Fruit fly (Drosophila melanogaster) whole organism, embryonic: ENCODE results near the gene alpha-Man-Ia.

Experiments used
- ATbp ChIP-seq: fragments of 200-800 bp; sonication (Bioruptor generic); optimal IDR thresholded peaks from 2 replicates; lab custom pipeline; 2017; ENCODE audit warnings: missing biosample characterization, mild to moderate bottlenecking, missing genetic modification characterization, missing genetic modification reagents
- Blimp-1 ChIP-seq: fragments of 200-800 bp; sonication (Bioruptor generic); optimal IDR thresholded peaks from 3 replicates; lab custom pipeline; 2018; ENCODE audit warnings: missing biosample characterization, missing genetic modification characterization, mild to moderate bottlenecking, moderate library complexity, missing genetic modification reagents
- CG11085 ChIP-seq: fragments of 200-800 bp; sonication (Bioruptor generic); IDR thresholded peaks from 2 replicates; pipeline ENCODE4 v1.3.6; 2022; ENCODE audit warnings: missing biosample characterization, missing genetic modification characterization
- CG11247 ChIP-seq: fragments of 200-800 bp; sonication (Bioruptor generic); IDR thresholded peaks from 2 replicates; pipeline ENCODE4 v1.3.6; 2022; ENCODE audit warnings: missing biosample characterization, missing genetic modification characterization
- CG12104 ChIP-seq: fragments of 200-800 bp; sonication (Bioruptor generic); optimal IDR thresholded peaks from 3 replicates; lab custom pipeline; 2016; ENCODE audit warnings: missing biosample characterization, missing genetic modification characterization
- CG12744 ChIP-seq: fragments of 200-800 bp; sonication (Bioruptor generic); optimal IDR thresholded peaks from 2 replicates; lab custom pipeline; 2016; ENCODE audit warnings: missing biosample characterization, missing genetic modification characterization
- CG17802 ChIP-seq: fragments of 200-800 bp; sonication (Bioruptor generic); optimal IDR thresholded peaks from 2 replicates; lab custom pipeline; 2018; ENCODE audit warnings: missing biosample characterization, mild to moderate bottlenecking, missing genetic modification characterization, moderate library complexity
- CG18011 ChIP-seq: fragments of 200-800 bp; sonication (Bioruptor generic); optimal IDR thresholded peaks from 2 replicates; lab custom pipeline; 2017; ENCODE audit warnings: missing biosample characterization, missing genetic modification characterization, mild to moderate bottlenecking, moderate library complexity, missing genotype
- CG18764 ChIP-seq: fragments of 200-800 bp; sonication (Bioruptor generic); optimal IDR thresholded peaks from 3 replicates; lab custom pipeline; 2016; ENCODE audit warnings: missing biosample characterization, missing genetic modification characterization
- CG2875 ChIP-seq: fragments of 200-800 bp; sonication (Bioruptor generic); optimal IDR thresholded peaks from 2 replicates; lab custom pipeline; 2017; ENCODE audit warnings: missing biosample characterization, mild to moderate bottlenecking, missing genetic modification characterization, missing genetic modification reagents
- CG30020 ChIP-seq: fragments of 200-800 bp; optimal IDR thresholded peaks from 2 replicates; lab custom pipeline; 2019; ENCODE audit warnings: missing biosample characterization, mild to moderate bottlenecking, missing genetic modification characterization, moderate library complexity
- CG4730 ChIP-seq: fragments of 200-800 bp; sonication (Bioruptor generic); IDR thresholded peaks from 2 replicates; pipeline ENCODE4 v1.3.6; 2022; ENCODE audit warnings: missing biosample characterization, missing genetic modification characterization
- CG6254 ChIP-seq: fragments of 200-800 bp; sonication (Bioruptor generic); optimal IDR thresholded peaks from 3 replicates; lab custom pipeline; 2017; ENCODE audit warnings: mild to moderate bottlenecking, missing biosample characterization, missing genetic modification reagents, missing genetic modification characterization
- CG7271 ChIP-seq: fragments of 200-800 bp; sonication (Bioruptor generic); optimal IDR thresholded peaks from 2 replicates; lab custom pipeline; 2018; ENCODE audit warnings: missing biosample characterization, mild to moderate bottlenecking, missing genetic modification characterization, moderate library complexity
- CG7372 ChIP-seq: fragments of 200-800 bp; sonication (Bioruptor generic); IDR thresholded peaks from 2 replicates; pipeline ENCODE4 v1.3.6; 2022; ENCODE audit warnings: missing biosample characterization, missing genetic modification characterization
- CrebB ChIP-seq: fragments of 200-800 bp; sonication (Bioruptor generic); optimal IDR thresholded peaks from 3 replicates; lab custom pipeline; 2018; ENCODE audit warnings: missing biosample characterization, mild to moderate bottlenecking, missing genetic modification characterization
- Dad ChIP-seq: fragments of 200-800 bp; sonication (Bioruptor generic); optimal IDR thresholded peaks from 3 replicates; lab custom pipeline; 2016; ENCODE audit warnings: missing biosample characterization, missing genetic modification characterization
- Dref ChIP-seq: fragments of 200-800 bp; sonication (Bioruptor generic); IDR thresholded peaks from 2 replicates; pipeline ENCODE4 v1.3.6; 2022; ENCODE audit warnings: missing biosample characterization, missing genetic modification characterization
- Ets65A ChIP-seq: fragments of 200-800 bp; sonication (Bioruptor generic); peaks from one replicate; lab custom pipeline; 2016; ENCODE audit warnings: missing biosample characterization, missing genetic modification characterization
- Hey ChIP-seq: fragments of 200-800 bp; sonication (Bioruptor generic); optimal IDR thresholded peaks from 3 replicates; lab custom pipeline; 2018; ENCODE audit warnings: missing biosample characterization, mild to moderate bottlenecking, missing genetic modification characterization
- NK7.1 ChIP-seq: fragments of 200-800 bp; sonication (Bioruptor generic); optimal IDR thresholded peaks from 3 replicates; lab custom pipeline; 2016; ENCODE audit warnings: missing biosample characterization, missing genetic modification characterization
- Pdp1 ChIP-seq, 2 experiments: fragments of 200-800 bp; sonication (Bioruptor generic); optimal IDR thresholded peaks; 3 replicates each; lab custom pipeline; 2016; ENCODE audit warnings: missing biosample characterization in 2 of 2, missing genetic modification characterization in 2 of 2, mild to moderate bottlenecking in 1 of 2, moderate library complexity in 1 of 2
- Side ChIP-seq: fragments of 200-800 bp; sonication (Bioruptor generic); optimal IDR thresholded peaks from 2 replicates; lab custom pipeline; 2016; ENCODE audit warnings: missing biosample characterization, missing genetic modification characterization
- Sox100B ChIP-seq: fragments of 200-800 bp; sonication (Bioruptor generic); optimal IDR thresholded peaks from 3 replicates; lab custom pipeline; 2018; ENCODE audit warnings: missing biosample characterization, mild to moderate bottlenecking, missing genetic modification characterization
- Ssrp ChIP-seq: fragments of 200-800 bp; sonication (Bioruptor generic); optimal IDR thresholded peaks from 2 replicates; lab custom pipeline; 2018; ENCODE audit warnings: missing biosample characterization, mild to moderate bottlenecking, missing genetic modification characterization, moderate library complexity
- bigmax ChIP-seq: fragments of 200-800 bp; sonication (Bioruptor generic); optimal IDR thresholded peaks from 2 replicates; lab custom pipeline; 2018; ENCODE audit warnings: missing biosample characterization, mild to moderate bottlenecking, missing genetic modification characterization
- bowl ChIP-seq: fragments of 200-800 bp; sonication (Bioruptor generic); IDR thresholded peaks from 2 replicates; pipeline ENCODE4 v1.3.6; 2022; ENCODE audit warnings: missing biosample characterization, missing genetic modification characterization
- chm ChIP-seq: fragments of 200-800 bp; sonication (Bioruptor generic); IDR thresholded peaks from 2 replicates; pipeline ENCODE4 v1.3.6; 2022; ENCODE audit warnings: missing biosample characterization, missing genetic modification characterization
- cwo ChIP-seq: fragments of 200-800 bp; sonication (Bioruptor generic); optimal IDR thresholded peaks from 3 replicates; lab custom pipeline; 2017; ENCODE audit warnings: missing biosample characterization, missing genetic modification characterization, mild to moderate bottlenecking, moderate library complexity, missing genetic modification reagents
- ewg ChIP-seq: fragments of 200-800 bp; sonication (Bioruptor generic); optimal IDR thresholded peaks from 3 replicates; lab custom pipeline; 2017; ENCODE audit warnings: mild to moderate bottlenecking, missing biosample characterization, missing genetic modification reagents, missing genetic modification characterization
- exex ChIP-seq: fragments of 200-800 bp; sonication (Bioruptor generic); optimal IDR thresholded peaks from 4 replicates; lab custom pipeline; 2018; ENCODE audit warnings: missing biosample characterization, mild to moderate bottlenecking, missing genetic modification characterization, moderate library complexity
- fu2 ChIP-seq: fragments of 200-800 bp; sonication (Bioruptor generic); optimal IDR thresholded peaks from 2 replicates; lab custom pipeline; 2016; ENCODE audit warnings: missing biosample characterization, missing genetic modification characterization
- gro ChIP-seq: fragments of 200-800 bp; sonication (Bioruptor generic); optimal IDR thresholded peaks from 2 replicates; lab custom pipeline; 2016; ENCODE audit warnings: missing biosample characterization, missing genetic modification characterization
- gsb-n ChIP-seq: fragments of 200-800 bp; sonication (Bioruptor generic); optimal IDR thresholded peaks from 3 replicates; lab custom pipeline; 2018; ENCODE audit warnings: missing biosample characterization, mild to moderate bottlenecking, missing genetic modification characterization
- her ChIP-seq: fragments of 200-800 bp; sonication (Bioruptor generic); optimal IDR thresholded peaks from 2 replicates; lab custom pipeline; 2016; ENCODE audit warnings: missing biosample characterization, missing genetic modification characterization
- inv ChIP-seq: fragments of 200-800 bp; sonication (Bioruptor generic); IDR thresholded peaks from 2 replicates; pipeline ENCODE4 v1.3.6; 2022; ENCODE audit warnings: missing biosample characterization, missing genetic modification characterization; ENCODE audit not compliant: partially characterized antibody
- kni ChIP-seq: fragments of 200-800 bp; sonication (Bioruptor generic); optimal IDR thresholded peaks from 3 replicates; lab custom pipeline; 2017; ENCODE audit warnings: mild to moderate bottlenecking, missing biosample characterization, missing genetic modification reagents, missing genetic modification characterization
- lilli ChIP-seq: fragments of 200-800 bp; sonication (Bioruptor generic); optimal IDR thresholded peaks from 3 replicates; lab custom pipeline; 2016; ENCODE audit warnings: missing biosample characterization, missing genetic modification characterization
- lola ChIP-seq, 3 experiments: fragments of >200 bp in 2 of 3; fragments of 200-800 bp in 1 of 3; sonication (Bioruptor generic) in 1 of 3; optimal IDR thresholded peaks; 2 replicates each; lab custom pipeline; 2017 to 2019; ENCODE audit warnings: missing biosample characterization in 3 of 3, missing genetic modification characterization in 3 of 3, mild to moderate bottlenecking in 1 of 3, moderate library complexity in 1 of 3
- maf-S ChIP-seq: fragments of 200-800 bp; sonication (Bioruptor generic); optimal IDR thresholded peaks from 2 replicates; lab custom pipeline; 2016; ENCODE audit warnings: missing biosample characterization, missing genetic modification characterization
- mld ChIP-seq: fragments of 200-800 bp; sonication (Bioruptor generic); IDR thresholded peaks from 3 replicates; pipeline ENCODE4 v1.3.6; 2022; ENCODE audit warnings: missing biosample characterization, missing genetic modification characterization; ENCODE audit not compliant: partially characterized antibody
- nau ChIP-seq: fragments of 200-800 bp; sonication (Bioruptor generic); optimal IDR thresholded peaks from 3 replicates; lab custom pipeline; 2017; ENCODE audit warnings: missing biosample characterization, mild to moderate bottlenecking, missing genetic modification characterization, missing genetic modification reagents
- otp ChIP-seq: fragments of 200-800 bp; sonication (Bioruptor generic); IDR thresholded peaks from 3 replicates; pipeline ENCODE4, ENCODE4 v1.3.6; 2022; ENCODE audit warnings: missing biosample characterization, missing genetic modification characterization
- sc ChIP-seq, 3 experiments: fragments of >200 bp in 2 of 3; fragments of 200-800 bp in 1 of 3; sonication (Bioruptor generic) in 1 of 3; optimal IDR thresholded peaks; 2 replicates in 2 of 3; 3 replicates in 1 of 3; lab custom pipeline; 2017; ENCODE audit warnings: mild to moderate bottlenecking in 1 of 3, missing biosample characterization in 1 of 3, missing genetic modification characterization in 1 of 3, missing genetic modification reagents in 1 of 3
- sens-2 ChIP-seq: fragments of 200-800 bp; sonication (Bioruptor generic); IDR thresholded peaks from 2 replicates; pipeline ENCODE4 v1.3.6; 2022; ENCODE audit warnings: missing biosample characterization, missing genetic modification characterization
- sisA ChIP-seq: fragments of 200-800 bp; sonication (Bioruptor generic); IDR thresholded peaks from 2 replicates; pipeline ENCODE4 v1.3.6; 2022; ENCODE audit warnings: missing biosample characterization, missing genetic modification characterization
- sug ChIP-seq: fragments of 200-800 bp; optimal IDR thresholded peaks from 2 replicates; lab custom pipeline; 2019; ENCODE audit warnings: missing biosample characterization, mild to moderate bottlenecking, missing genetic modification characterization, moderate library complexity
- usp ChIP-seq: fragments of >200 bp; optimal IDR thresholded peaks from 2 replicates; lab custom pipeline; 2017; ENCODE audit warnings: missing biosample characterization, missing genetic modification characterization
- yki ChIP-seq: fragments of >200 bp; optimal IDR thresholded peaks from 3 replicates; lab custom pipeline; 2018

Gene alpha-Man-Ia

dm6 chrX:10263165-10263956 lies 62.4 kb downstream of the alpha-Man-Ia start, which contains the start of gene Hk (continued):
- TF ChIP-seq lola (GFP tag; optimal IDR thresholded peaks at IDR 0.05; lab: Kevin White, UChicago) = no peak
- TF ChIP-seq CG2875 (GFP tag; lab: Kevin White, UChicago) = no peak
- TF ChIP-seq yki (lab: Kevin White, UChicago) = no peak
- no peak for TF ChIP-seq mld (GFP tag; lab: Robert Waterston, UW)
- no peak for TF ChIP-seq CG18764 (GFP tag; lab: Kevin White, UChicago)
- TF ChIP-seq exex = peak; percentile 51
- no peak for TF ChIP-seq CrebB (tag; lab: Kevin White, UChicago)
- no peak for TF ChIP-seq inv (GFP tag; lab: Robert Waterston, UW)
- peak; percentile 74 for TF ChIP-seq lilli
- TF ChIP-seq nau = no peak
- peak; percentile 56 for TF ChIP-seq maf-S (GFP tag; lab: Kevin White, UChicago)
- TF ChIP-seq sug (tag; lab: Kevin White, UChicago) = no peak
- TF ChIP-seq Ets65A (GFP tag; lab: Kevin White, UChicago) = peak; percentile 70
- TF ChIP-seq Dref = no peak
- TF ChIP-seq CG12104 = peak; percentile 32
- TF ChIP-seq bowl (GFP tag; lab: Robert Waterston, UW) = no peak
- no peak for TF ChIP-seq ewg (GFP tag; lab: Kevin White, UChicago)
- peak; percentile 11 for TF ChIP-seq Blimp-1
- peak; percentile 85 for TF ChIP-seq Hey (tag; lab: Kevin White, UChicago)
- peak; percentile 5 for TF ChIP-seq gro (GFP tag; lab: Kevin White, UChicago)
- no peak for TF ChIP-seq CG11247
- no peak for TF ChIP-seq kni (GFP tag; lab: Kevin White, UChicago)
- TF ChIP-seq otp (GFP tag; lab: Robert Waterston, UW) = no peak
- no peak for TF ChIP-seq sens-2
- no peak for TF ChIP-seq CG6254 (GFP tag; lab: Kevin White, UChicago)
- no peak for TF ChIP-seq NK7.1 (GFP tag; lab: Kevin White, UChicago)
- peak; percentile 55 for TF ChIP-seq cwo (GFP tag; lab: Kevin White, UChicago)
- TF ChIP-seq sc (optimal IDR thresholded peaks at IDR 0.05; lab: Kevin White, UChicago) = no peak
- TF ChIP-seq sc (GFP tag; optimal IDR thresholded peaks at IDR 0.05; lab: Kevin White, UChicago) = no peak
- no peak for TF ChIP-seq CG12744 (GFP tag; lab: Kevin White, UChicago)
- TF ChIP-seq sisA (GFP tag; lab: Robert Waterston, UW) = no peak
- no peak for TF ChIP-seq Sox100B (GFP tag; lab: Kevin White, UChicago)
- TF ChIP-seq bigmax = no peak
- TF ChIP-seq CG18011 (GFP tag; lab: Kevin White, UChicago) = no peak
- no peak for TF ChIP-seq Ssrp (tag; lab: Kevin White, UChicago)
- no peak for TF ChIP-seq CG7372 (GFP tag; lab: Robert Waterston, UW)
- no peak for TF ChIP-seq usp (GFP tag; lab: Kevin White, UChicago)
- TF ChIP-seq CG11085 (GFP tag; lab: Robert Waterston, UW) = no peak
- TF ChIP-seq CG4730 (GFP tag; lab: Robert Waterston, UW) = no peak
- TF ChIP-seq chm = no peak
- no peak for TF ChIP-seq CG17802 (tag; lab: Kevin White, UChicago)
- peak; percentile 24 for TF ChIP-seq Side (GFP tag; lab: Kevin White, UChicago)
- TF ChIP-seq CG30020 (tag; lab: Kevin White, UChicago) = no peak
- TF ChIP-seq CG7271 (tag; lab: Kevin White, UChicago) = no peak
- TF ChIP-seq Dad (GFP tag; lab: Kevin White, UChicago) = peak; percentile 6
- TF ChIP-seq fu2 (GFP tag; lab: Kevin White, UChicago) = peak; percentile 33
- peak; percentile 55 for TF ChIP-seq her (GFP tag; lab: Kevin White, UChicago)
- no peak for TF ChIP-seq ATbp (GFP tag; lab: Kevin White, UChicago)
- TF ChIP-seq Pdp1 (GFP tag; optimal IDR thresholded peaks at IDR 0.05; lab: Kevin White, UChicago) = peak; percentile 15 to 74
- no peak for TF ChIP-seq gsb-n (tag; lab: Kevin White, UChicago)
